Worm (Caenorhabditis elegans) whole organism, L4 larva: ENCODE measurements around the gene rmd-2.

Source experiments
- D1046.2 ChIP-seq: fragments of 200-800 bp; sonication (Bioruptor generic); IDR thresholded peaks from 2 replicates; pipeline ENCODE4 v1.3.6; 2022; ENCODE audit warnings: missing genetic modification characterization, missing compliant biosample characterization
- F10B5.3 ChIP-seq: sonication (generic microtip); optimal IDR thresholded peaks from 2 replicates; lab custom pipeline; 2016; ENCODE audit warnings: mild to moderate bottlenecking, missing genetic modification characterization, missing compliant biosample characterization
- F44E2.7 ChIP-seq: fragments of 200-800 bp; sonication (Bioruptor generic); IDR thresholded peaks from 2 replicates; pipeline ENCODE4 v2.1.2; 2022; ENCODE audit warnings: missing genetic modification characterization, missing compliant biosample characterization
- Y105C5A.15 ChIP-seq: fragments of 200-800 bp; sonication (Bioruptor generic); IDR thresholded peaks from 2 replicates; pipeline ENCODE4 v1.3.6; 2022; ENCODE audit warnings: missing genetic modification characterization, missing compliant biosample characterization
- Y48G9A.11 ChIP-seq: fragments of 200-800 bp; sonication (Bioruptor generic); IDR thresholded peaks from 2 replicates; pipeline ENCODE4 v1.3.6; 2022; ENCODE audit warnings: missing genetic modification reagents, missing genetic modification characterization, missing compliant biosample characterization
- ZK337.2 ChIP-seq: fragments of 200-800 bp; sonication (Bioruptor generic); IDR thresholded peaks from 2 replicates; pipeline ENCODE4 v1.3.6; 2022; ENCODE audit warnings: missing genetic modification reagents, missing genetic modification characterization, missing compliant biosample characterization
- ceh-44 ChIP-seq: fragments of 200-800 bp; sonication (Bioruptor generic); IDR thresholded peaks from 2 replicates; pipeline ENCODE4 v1.3.6; 2022; ENCODE audit warnings: missing genetic modification reagents, missing genetic modification characterization, missing compliant biosample characterization
- daf-16 ChIP-seq, 3 experiments: sonication (generic microtip); optimal IDR thresholded peaks; 2 replicates each; lab custom pipeline; 2016 to 2017; ENCODE audit warnings: missing genetic modification characterization in 3 of 3, missing genetic modification reagents in 3 of 3, mild to moderate bottlenecking in 2 of 3, missing compliant biosample characterization in 2 of 3, missing biosample characterization in 1 of 3, moderate library complexity in 1 of 3
- daf-8 ChIP-seq: fragments of 200-800 bp; sonication (Bioruptor generic); IDR thresholded peaks from 2 replicates; pipeline ENCODE4 v1.3.6; 2022; ENCODE audit warnings: missing genetic modification characterization, missing compliant biosample characterization
- dmd-6 ChIP-seq: fragments of 200-800 bp; sonication (Bioruptor generic); IDR thresholded peaks from 2 replicates; pipeline ENCODE4 v1.3.6; 2022; ENCODE audit warnings: missing genetic modification reagents, missing genetic modification characterization, missing compliant biosample characterization
- dmd-9 ChIP-seq: fragments of 200-800 bp; sonication (Bioruptor generic); IDR thresholded peaks from 2 replicates; pipeline ENCODE4 v1.3.6; 2022; ENCODE audit warnings: missing genetic modification reagents, missing genetic modification characterization, missing compliant biosample characterization
- dpl-1 ChIP-seq: fragments of 150-350 bp; optimal IDR thresholded peaks from 2 replicates; lab custom pipeline; 2014; ENCODE audit warnings: missing biosample characterization, missing genetic modification reagents, missing genetic modification characterization
- duxl-1 ChIP-seq: sonication (generic microtip); optimal IDR thresholded peaks from 2 replicates; lab custom pipeline; 2016; ENCODE audit warnings: mild to moderate bottlenecking, missing genetic modification characterization, moderate library complexity, missing compliant biosample characterization; ENCODE audit not compliant: poor library complexity
- dve-1 ChIP-seq: sonication (generic microtip); optimal IDR thresholded peaks from 2 replicates; lab custom pipeline; 2017; ENCODE audit warnings: antibody characterized with exemption, mild to moderate bottlenecking, missing genetic modification characterization, missing compliant biosample characterization; ENCODE audit not compliant: insufficient read depth
- egl-43 ChIP-seq: fragments of 200-800 bp; sonication (Bioruptor generic); IDR thresholded peaks from 2 replicates; pipeline ENCODE4 v1.3.6; 2022; ENCODE audit warnings: missing genetic modification reagents, missing genetic modification characterization, missing compliant biosample characterization
- gei-8 ChIP-seq: fragments of 200-800 bp; sonication (Bioruptor generic); optimal IDR thresholded peaks from 2 replicates; lab custom pipeline; 2018; ENCODE audit warnings: mild to moderate bottlenecking, missing genetic modification characterization, missing compliant biosample characterization
- hif-1 ChIP-seq, 2 experiments: sonication (generic microtip); optimal IDR thresholded peaks; 2 replicates each; lab custom pipeline; 2016 to 2017; ENCODE audit warnings: missing compliant biosample characterization in 2 of 2, missing genetic modification characterization in 2 of 2, missing genetic modification reagents in 2 of 2, missing genotype in 2 of 2, mild to moderate bottlenecking in 1 of 2
- hlh-11 ChIP-seq: fragments of 200-800 bp; sonication (Bioruptor generic); optimal IDR thresholded peaks from 2 replicates; lab custom pipeline; 2018; ENCODE audit warnings: mild to moderate bottlenecking, missing genetic modification characterization, missing compliant biosample characterization
- hmg-1.1 ChIP-seq: fragments of 200-800 bp; sonication (Bioruptor generic); IDR thresholded peaks from 2 replicates; pipeline ENCODE4 v1.3.6; 2022; ENCODE audit warnings: missing genetic modification reagents, missing genetic modification characterization, missing compliant biosample characterization
- lim-7 ChIP-seq: fragments of 200-800 bp; sonication (Bioruptor generic); IDR thresholded peaks from 2 replicates; pipeline ENCODE4 v1.3.6; 2022; ENCODE audit warnings: missing genetic modification characterization, missing compliant biosample characterization
- lin-1 ChIP-seq: fragments of 200-800 bp; sonication (Bioruptor generic); IDR thresholded peaks from 2 replicates; pipeline ENCODE4 v1.3.6; 2022; ENCODE audit warnings: missing genetic modification reagents, missing genetic modification characterization, missing compliant biosample characterization
- lin-13 ChIP-seq: fragments of 150-350 bp; optimal IDR thresholded peaks from 2 replicates; lab custom pipeline; 2014; ENCODE audit warnings: missing biosample characterization, missing genetic modification reagents, missing genetic modification characterization
- lin-29 ChIP-seq: fragments of 200-800 bp; sonication (Bioruptor generic); IDR thresholded peaks from 2 replicates; pipeline ENCODE4 v1.3.6; 2022; ENCODE audit warnings: missing genetic modification reagents, missing genetic modification characterization, missing compliant biosample characterization
- lin-38 ChIP-seq: fragments of 200-800 bp; sonication (Bioruptor generic); IDR thresholded peaks from 2 replicates; pipeline ENCODE4 v1.3.6; 2022; ENCODE audit warnings: missing genetic modification reagents, missing genetic modification characterization, missing compliant biosample characterization
- lsy-2 ChIP-seq, 2 experiments: fragments of 150-350 bp in 1 of 2; sonication (generic microtip) in 1 of 2; optimal IDR thresholded peaks; 2 replicates each; lab custom pipeline; 2014 to 2017; ENCODE audit warnings: missing biosample characterization in 2 of 2, missing genetic modification characterization in 2 of 2
- madf-5 ChIP-seq, 2 experiments: fragments of 200-800 bp; sonication (Bioruptor generic); IDR thresholded peaks; 2 replicates each; pipeline ENCODE4 v1.3.6; 2022; ENCODE audit warnings: missing compliant biosample characterization in 2 of 2, missing genetic modification characterization in 2 of 2
- madf-9 ChIP-seq: fragments of 200-800 bp; sonication (Bioruptor generic); conservative IDR thresholded peaks from 2 replicates; pipeline ENCODE4 v1.3.6; 2022; ENCODE audit warnings: missing genetic modification reagents, missing genetic modification characterization, missing compliant biosample characterization
- mdt-29 ChIP-seq: fragments of 200-800 bp; sonication (Bioruptor generic); IDR thresholded peaks from 2 replicates; pipeline ENCODE4 v1.3.6; 2022; ENCODE audit warnings: missing genetic modification reagents, missing genetic modification characterization, missing compliant biosample characterization
- mep-1 ChIP-seq: fragments of 150-350 bp; sonication (generic microtip); optimal IDR thresholded peaks from 3 replicates; lab custom pipeline; 2014; ENCODE audit warnings: missing biosample characterization, missing genetic modification characterization
- mes-2 ChIP-seq: sonication (generic microtip); optimal IDR thresholded peaks from 2 replicates; lab custom pipeline; 2016; ENCODE audit warnings: missing genotype, mild to moderate bottlenecking, missing genetic modification characterization, missing compliant biosample characterization; ENCODE audit not compliant: poor library complexity, severe bottlenecking
- nhr-11 ChIP-seq: fragments of 150-350 bp; optimal IDR thresholded peaks from 2 replicates; lab custom pipeline; 2014; ENCODE audit warnings: missing biosample characterization, missing genetic modification characterization
- nhr-237 ChIP-seq: sonication (generic microtip); optimal IDR thresholded peaks from 2 replicates; lab custom pipeline; 2017; ENCODE audit warnings: missing biosample characterization, missing genetic modification characterization
- nhr-48 ChIP-seq: sonication (generic microtip); optimal IDR thresholded peaks from 2 replicates; lab custom pipeline; 2016; ENCODE audit warnings: mild to moderate bottlenecking, missing genetic modification characterization, missing compliant biosample characterization
- nhr-76 ChIP-seq: fragments of 150-350 bp; optimal IDR thresholded peaks from 2 replicates; lab custom pipeline; 2014; ENCODE audit warnings: missing biosample characterization, missing genetic modification characterization
- rbr-2 ChIP-seq: sonication (generic microtip); optimal IDR thresholded peaks from 2 replicates; lab custom pipeline; 2016; ENCODE audit warnings: missing genotype, missing genetic modification characterization, missing compliant biosample characterization
- saeg-2 ChIP-seq: fragments of 200-800 bp; sonication (Bioruptor generic); IDR thresholded peaks from 2 replicates; pipeline ENCODE4 v1.3.6; 2022; ENCODE audit warnings: missing genetic modification reagents, missing genetic modification characterization, missing compliant biosample characterization
- skn-1 ChIP-seq: fragments of 150-350 bp; optimal IDR thresholded peaks from 2 replicates; lab custom pipeline; 2014; ENCODE audit warnings: missing biosample characterization, missing genetic modification characterization
- tag-97 ChIP-seq: fragments of 200-800 bp; sonication (Bioruptor generic); IDR thresholded peaks from 2 replicates; pipeline ENCODE4 v1.3.6; 2022; ENCODE audit warnings: missing genetic modification characterization, missing compliant biosample characterization
- tra-1 ChIP-seq: fragments of 200-800 bp; sonication (Bioruptor generic); IDR thresholded peaks from 2 replicates; pipeline ENCODE4 v1.3.6; 2022; ENCODE audit warnings: missing genetic modification reagents, missing genetic modification characterization, missing compliant biosample characterization
- unc-62 ChIP-seq, 3 experiments: fragments of 150-350 bp in 1 of 3; sonication (generic microtip); optimal IDR thresholded peaks in 2 of 3; peaks in 1 of 3; 1 replicate in 1 of 3; 2 replicates in 2 of 3; lab custom pipeline; 2014 to 2017; ENCODE audit warnings: missing biosample characterization in 3 of 3, missing genetic modification characterization in 3 of 3, missing genetic modification reagents in 3 of 3, missing genotype in 1 of 3
- vab-7 ChIP-seq: fragments of 200-800 bp; sonication (Bioruptor generic); IDR thresholded peaks from 2 replicates; pipeline ENCODE4 v1.3.6; 2022; ENCODE audit warnings: missing genetic modification reagents, missing genetic modification characterization, missing compliant biosample characterization
- zag-1 ChIP-seq: fragments of 150-350 bp; optimal IDR thresholded peaks from 2 replicates; lab custom pipeline; 2014; ENCODE audit warnings: missing biosample characterization, missing genetic modification characterization
- ztf-11 ChIP-seq: fragments of 150-350 bp; optimal IDR thresholded peaks from 2 replicates; lab custom pipeline; 2014; ENCODE audit warnings: missing biosample characterization, missing genetic modification characterization

The rmd-2 gene

DNA sequence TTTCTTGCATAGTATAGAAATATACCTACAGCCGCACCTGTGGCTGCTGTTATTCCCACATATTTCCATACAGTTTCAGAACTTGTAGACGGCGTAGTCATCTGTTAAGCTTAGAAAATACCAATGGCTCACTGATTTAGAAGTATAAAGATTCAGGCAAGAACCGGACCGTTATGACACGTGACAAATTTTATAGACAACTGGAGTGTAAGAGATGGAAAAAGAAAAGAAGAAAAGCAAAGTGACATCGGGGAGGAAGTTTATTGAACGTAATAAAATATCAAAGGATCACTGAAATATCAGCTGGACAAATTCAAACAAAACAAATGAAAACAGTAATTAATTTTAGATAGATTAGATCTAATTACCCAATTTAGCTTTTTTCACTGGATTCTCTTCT is at the start of gene rmd-2:
TSS of gene rmd-2 (minus strand) at position 101 of the 400 bp plus-strand sequence.
- TF ChIP-seq nhr-48 (tag; lab: Kevin White, UChicago), result no peak
- TF ChIP-seq hlh-11 (tag; lab: Kevin White, UChicago), result peak; percentile 28

DNA sequence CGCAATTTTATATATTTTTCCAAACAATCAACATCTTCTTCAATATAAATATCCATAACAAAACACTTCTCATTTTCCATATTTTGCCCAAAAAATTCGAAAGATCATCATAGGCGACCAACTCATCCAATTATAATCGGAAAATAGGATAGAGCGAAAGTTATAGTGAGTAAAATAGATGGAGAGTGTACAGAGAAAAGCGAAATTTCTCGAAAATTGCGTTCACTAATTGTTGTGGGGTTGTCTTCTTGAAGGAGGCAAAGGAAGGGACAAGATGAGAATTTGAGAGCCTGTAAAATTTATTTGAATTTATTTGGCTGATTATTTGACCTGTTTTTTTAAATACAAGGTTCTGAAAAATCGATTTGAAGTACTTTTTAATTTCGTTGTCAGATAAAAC is 49.5 kb upstream of the rmd-2 start:
- TF ChIP-seq daf-16 (GFP tag; optimal IDR thresholded peaks at IDR 0.05; lab: Kevin White, UChicago), result no peak
- no peak for TF ChIP-seq daf-16 (tag; optimal IDR thresholded peaks at IDR 0.05; lab: Kevin White, UChicago)
- TF ChIP-seq rbr-2 (tag; lab: Kevin White, UChicago), result peak; percentile 5

DNA sequence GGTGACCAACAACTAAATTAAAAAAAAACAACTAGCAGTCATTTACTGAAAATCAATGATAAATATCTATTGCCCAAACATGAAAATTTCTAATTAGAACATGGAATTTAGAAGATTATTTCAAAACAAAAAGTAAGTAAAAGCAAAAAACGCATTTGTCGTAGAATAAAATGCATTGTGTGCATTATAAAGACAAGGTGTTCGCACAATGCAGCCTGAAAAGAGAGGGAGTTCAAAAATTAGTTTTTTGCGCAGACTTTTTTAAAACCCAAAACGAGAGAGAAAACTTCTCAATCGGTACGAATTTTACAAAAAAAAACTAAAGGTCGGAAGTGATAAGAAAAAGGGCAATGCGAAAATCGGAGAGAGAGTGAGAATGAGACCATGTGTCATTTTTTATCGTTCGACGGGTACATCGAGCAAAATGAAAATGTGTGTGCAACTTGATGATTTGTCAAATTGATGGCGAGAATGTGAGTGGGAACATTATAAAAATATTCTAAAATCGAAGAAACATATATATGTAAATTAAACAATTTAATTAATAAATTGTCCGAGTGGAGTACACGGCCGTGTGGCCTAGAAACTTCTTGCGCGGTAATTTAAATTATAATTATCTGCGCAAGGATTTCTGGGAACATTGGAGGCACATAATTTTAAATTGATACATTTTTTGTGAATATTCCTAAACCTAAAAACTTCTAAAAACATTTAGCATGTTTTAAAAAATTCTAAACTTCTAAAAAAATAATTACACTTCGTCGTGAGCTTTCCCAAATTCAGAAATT is 45.5 kb upstream of the rmd-2 start:
- TF ChIP-seq nhr-48 (tag; lab: Kevin White, UChicago) (peak; percentile 8), dve-1 (tag; lab: Kevin White, UChicago) (peak; percentile 43), nhr-237 (tag; lab: Kevin White, UChicago) (no peak), egl-43 (GFP tag; lab: Robert Waterston, UW) (no peak), daf-16 (GFP tag; optimal IDR thresholded peaks at IDR 0.05; lab: Kevin White, UChicago) (no peak), daf-16 (tag; optimal IDR thresholded peaks at IDR 0.05; lab: Kevin White, UChicago) (no peak), lin-1 (GFP tag; lab: Robert Waterston, UW) (0 out of 2 replicates have a peak, but pooled peaks have one; percentile 45), lin-38 (GFP tag; lab: Robert Waterston, UW) (no peak), lin-13 (GFP tag; lab: Kevin White, UChicago) (no peak), madf-9 (GFP tag; lab: Robert Waterston, UW) (no peak), lin-29 (GFP tag; lab: Robert Waterston, UW) (0 out of 2 replicates have a peak, but pooled peaks have one; percentile 13), Y105C5A.15 (GFP tag; lab: Robert Waterston, UW) (no peak), gei-8 (GFP tag; lab: Kevin White, UChicago) (no peak), saeg-2 (GFP tag; lab: Robert Waterston, UW) (no peak), hlh-11 (tag; lab: Kevin White, UChicago) (peak; percentile 54), F10B5.3 (tag; lab: Kevin White, UChicago) (no peak), dmd-9 (GFP tag; lab: Robert Waterston, UW) (no peak), skn-1 (tag; lab: Kevin White, UChicago) (no peak), F44E2.7 (no peak), tag-97 (GFP tag; lab: Robert Waterston, UW) (no peak), Y48G9A.11 (GFP tag; lab: Robert Waterston, UW) (no peak), mep-1 (peak; percentile 24), ztf-11 (tag; lab: Kevin White, UChicago) (no peak), vab-7 (GFP tag; lab: Robert Waterston, UW) (no peak), dpl-1 (GFP tag; lab: Kevin White, UChicago) (peak; percentile 88), ceh-44 (no peak), hmg-1.1 (GFP tag; lab: Robert Waterston, UW) (no peak), daf-8 (no peak), ZK337.2 (GFP tag; lab: Robert Waterston, UW) (no peak), unc-62 (GFP tag; optimal IDR thresholded peaks at IDR 0.05 in 1 of 2; lab: Kevin White, UChicago) (no peak), unc-62 (tag; optimal IDR thresholded peaks at IDR 0.05; lab: Kevin White, UChicago) (no peak), lim-7 (no peak), lsy-2 (tag; optimal IDR thresholded peaks at IDR 0.05; lab: Kevin White, UChicago) (peak in 1 of 2 experiments; percentile 48), madf-5 (GFP tag; IDR thresholded peaks at IDR 0.05; lab: Robert Waterston, UW) (no peak), mes-2 (peak; percentile 87), D1046.2 (GFP tag; lab: Robert Waterston, UW) (no peak), mdt-29 (GFP tag; lab: Robert Waterston, UW) (no peak), duxl-1 (tag; lab: Kevin White, UChicago) (no peak), nhr-11 (tag; lab: Kevin White, UChicago) (no peak), nhr-76 (tag; lab: Kevin White, UChicago) (no peak), zag-1 (tag; lab: Kevin White, UChicago) (no peak), dmd-6 (GFP tag; lab: Robert Waterston, UW) (peak; percentile 82), hif-1 (tag; optimal IDR thresholded peaks at IDR 0.05; lab: Kevin White, UChicago) (no peak), tra-1 (GFP tag; lab: Robert Waterston, UW) (0 out of 2 replicates have a peak, but pooled peaks have one; percentile 32)
